Worm (Caenorhabditis elegans) whole organism, L1 larva: ENCODE measurements around the gene abhd-5.1.

Experiments
- aha-1 ChIP-seq: fragments of 150-350 bp; optimal IDR thresholded peaks from 2 replicates; lab custom pipeline; 2014; ENCODE audit warnings: missing biosample characterization, missing genetic modification characterization
- aly-2 ChIP-seq: fragments of 150-350 bp; optimal IDR thresholded peaks from 2 replicates; lab custom pipeline; 2014; ENCODE audit warnings: missing biosample characterization, missing genetic modification characterization
- ceh-8 ChIP-seq: fragments of 200-800 bp; sonication (Bioruptor generic); optimal IDR thresholded peaks from 2 replicates; lab custom pipeline; 2018; ENCODE audit warnings: mild to moderate bottlenecking, missing genetic modification characterization, moderate library complexity, missing compliant biosample characterization
- ceh-82 ChIP-seq, 3 experiments: fragments of 150-350 bp in 1 of 3; sonication (generic microtip) in 2 of 3; optimal IDR thresholded peaks; 2 replicates each; lab custom pipeline; 2014 to 2017; ENCODE audit warnings: missing biosample characterization in 3 of 3, missing genetic modification characterization in 3 of 3
- ceh-90 ChIP-seq: sonication (generic microtip); optimal IDR thresholded peaks from 2 replicates; lab custom pipeline; 2016; ENCODE audit warnings: missing genetic modification characterization, missing compliant biosample characterization
- dpl-1 ChIP-seq, 3 experiments: fragments of 150-350 bp in 2 of 3; sonication (generic microtip) in 1 of 3; optimal IDR thresholded peaks; 2 replicates each; lab custom pipeline; 2014 to 2017; ENCODE audit warnings: missing biosample characterization in 3 of 3, missing genetic modification characterization in 3 of 3, missing genetic modification reagents in 3 of 3
- dsc-1 ChIP-seq: sonication (generic microtip); optimal IDR thresholded peaks from 2 replicates; lab custom pipeline; 2016; ENCODE audit warnings: mild to moderate bottlenecking, missing genetic modification characterization, missing compliant biosample characterization
- efl-3 ChIP-seq: fragments of 200-800 bp; sonication (Bioruptor generic); optimal IDR thresholded peaks from 2 replicates; lab custom pipeline; 2018; ENCODE audit warnings: mild to moderate bottlenecking, missing genetic modification characterization, missing compliant biosample characterization
- egl-13 ChIP-seq: sonication (generic microtip); optimal IDR thresholded peaks from 2 replicates; lab custom pipeline; 2016; ENCODE audit warnings: missing genotype, missing genetic modification reagents, missing genetic modification characterization, missing compliant biosample characterization
- egl-27 ChIP-seq, 2 experiments: fragments of 150-350 bp in 1 of 2; sonication (generic microtip); optimal IDR thresholded peaks; 3 replicates each; lab custom pipeline; 2017 to 2018; ENCODE audit warnings: missing biosample characterization in 2 of 2, missing genetic modification characterization in 2 of 2, missing genetic modification reagents in 2 of 2
- elt-2 ChIP-seq: sonication (generic microtip); optimal IDR thresholded peaks from 2 replicates; lab custom pipeline; 2016; ENCODE audit warnings: missing genetic modification characterization, mild to moderate bottlenecking, inconsistent platforms, missing compliant biosample characterization, missing genetic modification reagents
- elt-3 ChIP-seq, 6 experiments: fragments of 150-350 bp in 1 of 6; sonication (generic microtip); optimal IDR thresholded peaks; 2 replicates each; lab custom pipeline; 2017 to 2018; ENCODE audit warnings: missing biosample characterization in 6 of 6, missing genetic modification characterization in 6 of 6, inconsistent platforms in 1 of 6
- fkh-10 ChIP-seq: sonication (generic microtip); optimal IDR thresholded peaks from 2 replicates; lab custom pipeline; 2017; ENCODE audit warnings: missing biosample characterization, missing genetic modification reagents, missing genetic modification characterization
- fkh-4 ChIP-seq: sonication (generic microtip); optimal IDR thresholded peaks from 2 replicates; lab custom pipeline; 2016; ENCODE audit warnings: missing compliant biosample characterization, missing genetic modification characterization, borderline replicate concordance
- fkh-8 ChIP-seq: sonication (generic microtip); optimal IDR thresholded peaks from 2 replicates; lab custom pipeline; 2016; ENCODE audit warnings: mild to moderate bottlenecking, missing genetic modification characterization, missing compliant biosample characterization
- fos-1 ChIP-seq: fragments of 150-350 bp; optimal IDR thresholded peaks from 2 replicates; lab custom pipeline; 2014; ENCODE audit warnings: missing biosample characterization, missing genetic modification characterization
- hlh-4 ChIP-seq: sonication (generic microtip); optimal IDR thresholded peaks from 2 replicates; lab custom pipeline; 2016; ENCODE audit warnings: mild to moderate bottlenecking, missing genetic modification characterization, missing compliant biosample characterization
- lin-13 ChIP-seq: fragments of 150-350 bp; optimal IDR thresholded peaks from 2 replicates; lab custom pipeline; 2014; ENCODE audit warnings: missing biosample characterization, missing genetic modification reagents, missing genetic modification characterization
- lin-14 ChIP-seq: fragments of 200-800 bp; sonication (Bioruptor generic); optimal IDR thresholded peaks from 2 replicates; lab custom pipeline; 2018; ENCODE audit warnings: mild to moderate bottlenecking, missing genetic modification characterization, moderate library complexity, missing compliant biosample characterization
- lin-15B ChIP-seq: fragments of 150-350 bp; sonication (generic microtip); optimal IDR thresholded peaks from 3 replicates; lab custom pipeline; 2014; ENCODE audit warnings: missing biosample characterization, missing genetic modification characterization
- lin-39 ChIP-seq: fragments of 150-350 bp; optimal IDR thresholded peaks from 2 replicates; lab custom pipeline; 2014; ENCODE audit warnings: missing biosample characterization, missing genetic modification reagents, missing genetic modification characterization
- lsy-2 ChIP-seq, 2 experiments: fragments of 150-350 bp; optimal IDR thresholded peaks; 2 replicates each; lab custom pipeline; 2014; ENCODE audit warnings: missing biosample characterization in 2 of 2, missing genetic modification characterization in 2 of 2
- mab-9 ChIP-seq: fragments of 200-800 bp; sonication (Bioruptor generic); IDR thresholded peaks from 2 replicates; pipeline ENCODE4 v1.3.6; 2022; ENCODE audit warnings: missing genetic modification reagents, missing genetic modification characterization, missing compliant biosample characterization
- nhr-19 ChIP-seq: fragments of 200-800 bp; sonication (Bioruptor generic); conservative IDR thresholded peaks from 2 replicates; pipeline ENCODE4 v1.3.6; 2022; ENCODE audit warnings: missing genetic modification characterization, missing compliant biosample characterization
- nhr-20 ChIP-seq: sonication (generic microtip); optimal IDR thresholded peaks from 2 replicates; lab custom pipeline; 2016; ENCODE audit warnings: mild to moderate bottlenecking, missing genetic modification characterization, missing compliant biosample characterization
- nhr-28 ChIP-seq: fragments of 150-350 bp; optimal IDR thresholded peaks from 2 replicates; lab custom pipeline; 2014; ENCODE audit warnings: missing biosample characterization, missing genetic modification characterization
- nhr-47 ChIP-seq: sonication (generic microtip); optimal IDR thresholded peaks from 2 replicates; lab custom pipeline; 2016; ENCODE audit warnings: mild to moderate bottlenecking, missing genetic modification characterization, moderate library complexity, missing compliant biosample characterization
- nhr-71 ChIP-seq: sonication (generic microtip); optimal IDR thresholded peaks from 2 replicates; lab custom pipeline; 2016; ENCODE audit warnings: mild to moderate bottlenecking, missing genetic modification characterization, moderate library complexity, missing compliant biosample characterization
- nhr-76 ChIP-seq: sonication (generic microtip); optimal IDR thresholded peaks from 2 replicates; lab custom pipeline; 2017; ENCODE audit warnings: missing biosample characterization, missing genetic modification characterization
- nhr-85 ChIP-seq: sonication (generic microtip); peaks from one replicate; lab custom pipeline; 2016; ENCODE audit warnings: missing genetic modification characterization, inconsistent platforms, missing compliant biosample characterization
- pax-3 ChIP-seq: fragments of 200-800 bp; sonication (Bioruptor generic); optimal IDR thresholded peaks from 2 replicates; lab custom pipeline; 2018; ENCODE audit warnings: mild to moderate bottlenecking, missing genetic modification characterization, moderate library complexity, missing compliant biosample characterization
- pqm-1 ChIP-seq: sonication (generic microtip); optimal IDR thresholded peaks from 3 replicates; lab custom pipeline; 2017; ENCODE audit warnings: missing biosample characterization, missing genetic modification characterization
- snu-23 ChIP-seq: sonication (generic microtip); optimal IDR thresholded peaks from 2 replicates; lab custom pipeline; 2016; ENCODE audit warnings: missing genetic modification characterization, missing compliant biosample characterization
- sox-4 ChIP-seq: sonication (generic microtip); optimal IDR thresholded peaks from 2 replicates; lab custom pipeline; 2016; ENCODE audit warnings: missing genetic modification characterization, missing compliant biosample characterization
- sup-37 ChIP-seq: fragments of 200-800 bp; sonication (Bioruptor generic); optimal IDR thresholded peaks from 2 replicates; lab custom pipeline; 2018; ENCODE audit warnings: mild to moderate bottlenecking, missing genetic modification characterization, missing compliant biosample characterization
- swsn-7 ChIP-seq: sonication (generic microtip); optimal IDR thresholded peaks from 2 replicates; lab custom pipeline; 2016; ENCODE audit warnings: missing genetic modification characterization, missing compliant biosample characterization
- tbx-2 ChIP-seq: sonication (generic microtip); optimal IDR thresholded peaks from 2 replicates; lab custom pipeline; 2016; ENCODE audit warnings: missing genetic modification characterization, missing compliant biosample characterization
- tlp-1 ChIP-seq: fragments of 150-350 bp; optimal IDR thresholded peaks from 2 replicates; lab custom pipeline; 2014; ENCODE audit warnings: missing biosample characterization, missing genetic modification characterization
- unc-30 ChIP-seq: sonication (generic microtip); optimal IDR thresholded peaks from 2 replicates; lab custom pipeline; 2017; ENCODE audit warnings: missing biosample characterization, missing genetic modification characterization
- unc-62 ChIP-seq: fragments of 150-350 bp; optimal IDR thresholded peaks from 2 replicates; lab custom pipeline; 2014; ENCODE audit warnings: missing biosample characterization, missing genetic modification reagents, missing genetic modification characterization
- unc-98 ChIP-seq: fragments of 200-800 bp; sonication (Bioruptor generic); IDR thresholded peaks from 2 replicates; pipeline ENCODE4 v1.3.6; 2022; ENCODE audit warnings: missing genetic modification characterization, missing compliant biosample characterization
- xbp-1 ChIP-seq: sonication (generic microtip); optimal IDR thresholded peaks from 2 replicates; lab custom pipeline; 2016; ENCODE audit warnings: missing genetic modification characterization, missing compliant biosample characterization
- zag-1 ChIP-seq: fragments of 150-350 bp; optimal IDR thresholded peaks from 2 replicates; lab custom pipeline; 2014; ENCODE audit warnings: missing biosample characterization, missing genetic modification characterization
- zip-4 ChIP-seq: fragments of 200-800 bp; sonication (Bioruptor generic); optimal IDR thresholded peaks from 2 replicates; lab custom pipeline; 2018; ENCODE audit warnings: mild to moderate bottlenecking, missing genetic modification characterization, moderate library complexity, missing compliant biosample characterization
- ztf-4 ChIP-seq: fragments of 150-350 bp; optimal IDR thresholded peaks from 2 replicates; lab custom pipeline; 2014; ENCODE audit warnings: missing biosample characterization, missing genetic modification characterization

The abhd-5.1 gene

DNA sequence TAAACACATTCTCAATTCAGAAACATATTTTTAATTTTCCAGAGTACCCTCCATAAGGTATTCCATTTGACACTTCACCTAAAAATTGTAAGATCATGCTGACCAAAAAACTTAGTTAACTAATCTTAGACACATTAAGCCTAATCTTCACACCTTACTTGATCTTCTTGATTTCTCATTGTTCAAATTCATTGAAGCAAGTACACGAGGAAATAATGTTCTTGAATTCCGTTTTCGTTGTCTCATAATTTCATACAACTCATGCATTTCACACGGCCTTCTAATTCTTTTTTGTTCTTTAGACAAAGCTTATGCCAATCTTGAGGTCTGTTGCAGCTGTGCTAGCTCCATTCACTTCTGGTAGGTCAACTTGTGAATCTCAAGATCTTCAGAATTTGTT lies 24.5 kb downstream of the abhd-5.1 start, which contains the start of gene srd-33:
Gene srd-33, plus strand, starts transcription at position 301 of the 400 bp plus-strand sequence.
- TF ChIP-seq unc-30 (tag; lab: Kevin White, UChicago) (no peak), egl-27 (tag; optimal IDR thresholded peaks at IDR 0.05; lab: Kevin White, UChicago) (no peak), zip-4 (GFP tag; lab: Kevin White, UChicago) (no peak), elt-2 (no peak), nhr-28 (tag; lab: Kevin White, UChicago) (no peak), lin-13 (GFP tag; lab: Kevin White, UChicago) (no peak), dpl-1 (GFP tag; optimal IDR thresholded peaks at IDR 0.05; lab: Kevin White, UChicago) (no peak), nhr-19 (GFP tag; lab: Robert Waterston, UW) (no peak), lin-39 (no peak), tlp-1 (tag; lab: Kevin White, UChicago) (no peak), tbx-2 (tag; lab: Kevin White, UChicago) (no peak)

DNA sequence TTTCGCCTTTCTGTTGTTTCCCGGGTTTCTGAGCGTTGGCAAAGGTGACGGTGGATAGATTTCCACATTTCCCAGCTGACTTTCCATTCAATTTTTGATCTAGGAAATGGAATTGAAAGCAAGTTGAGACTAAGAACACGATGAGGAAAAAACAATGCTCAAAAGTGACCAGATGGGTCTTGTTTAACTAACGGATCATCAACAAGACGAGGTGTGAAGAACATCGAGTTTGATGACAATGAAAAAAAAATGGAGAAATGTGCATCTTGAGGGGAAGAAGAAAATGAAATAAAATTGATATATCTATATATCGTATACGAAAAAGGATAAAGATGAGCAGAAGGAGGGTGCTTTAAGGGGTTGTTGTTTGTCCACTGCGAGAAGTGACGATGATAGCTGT lies 30.1 kb downstream of the abhd-5.1 start, which contains the start of gene T19H12.6:
Gene T19H12.6, minus strand, starts transcription at position 101 of the 400 bp plus-strand sequence.
- no peak for TF ChIP-seq nhr-47 (tag; lab: Kevin White, UChicago)
- TF ChIP-seq mab-9, result no peak
- no peak for TF ChIP-seq lin-14 (GFP tag; lab: Kevin White, UChicago)
- TF ChIP-seq unc-98 (GFP tag; lab: Robert Waterston, UW), result no peak
- no peak for TF ChIP-seq efl-3 (GFP tag; lab: Kevin White, UChicago)
- no peak for TF ChIP-seq snu-23 (GFP tag; lab: Kevin White, UChicago)
- no peak for TF ChIP-seq pax-3 (tag; lab: Kevin White, UChicago)
- no peak for TF ChIP-seq ztf-4
- TF ChIP-seq aly-2 (tag; lab: Kevin White, UChicago), result no peak
- no peak for TF ChIP-seq swsn-7 (tag; lab: Kevin White, UChicago)
- no peak for TF ChIP-seq nhr-76 (tag; lab: Kevin White, UChicago)
- TF ChIP-seq ceh-82 (tag; optimal IDR thresholded peaks at IDR 0.05; lab: Kevin White, UChicago), result no peak
- no peak for TF ChIP-seq fos-1 (tag; lab: Kevin White, UChicago)
- TF ChIP-seq fkh-8 (tag; lab: Kevin White, UChicago), result no peak
- TF ChIP-seq pqm-1, result no peak
- no peak for TF ChIP-seq lin-15B
- TF ChIP-seq sox-4, result no peak
- TF ChIP-seq unc-62 (GFP tag; lab: Kevin White, UChicago), result no peak
- TF ChIP-seq nhr-28 (tag; lab: Kevin White, UChicago), result no peak

DNA sequence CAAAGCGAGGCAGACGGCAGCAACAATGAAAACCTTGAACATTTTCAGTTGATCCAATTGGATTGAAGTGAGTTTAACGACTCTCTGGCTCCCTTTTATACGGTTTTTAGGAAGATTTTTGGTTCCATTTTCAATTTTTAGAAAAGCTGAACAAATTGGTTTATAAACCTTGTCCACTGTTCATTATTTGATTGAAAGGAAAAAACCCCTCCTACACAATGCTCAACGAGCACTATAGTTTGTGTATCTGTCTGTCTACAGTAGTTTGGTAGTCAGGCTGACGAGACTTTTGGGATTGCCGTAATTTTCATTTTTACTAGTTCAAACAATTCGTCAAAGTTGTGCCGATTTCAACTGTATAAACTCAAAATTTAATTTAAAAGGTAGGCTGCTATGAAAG lies 31.8 kb downstream of the abhd-5.1 start, which contains the start of gene T19H12.15:
Gene T19H12.15, minus strand, starts transcription at position 101 of the 400 bp plus-strand sequence.
- TF ChIP-seq nhr-19 (GFP tag; lab: Robert Waterston, UW) (no peak), efl-3 (GFP tag; lab: Kevin White, UChicago) (no peak), nhr-71 (no peak), swsn-7 (tag; lab: Kevin White, UChicago) (no peak), dsc-1 (tag; lab: Kevin White, UChicago) (no peak), ceh-8 (no peak), fkh-10 (GFP tag; lab: Kevin White, UChicago) (no peak), lin-13 (GFP tag; lab: Kevin White, UChicago) (no peak), nhr-28 (tag; lab: Kevin White, UChicago) (no peak)

DNA sequence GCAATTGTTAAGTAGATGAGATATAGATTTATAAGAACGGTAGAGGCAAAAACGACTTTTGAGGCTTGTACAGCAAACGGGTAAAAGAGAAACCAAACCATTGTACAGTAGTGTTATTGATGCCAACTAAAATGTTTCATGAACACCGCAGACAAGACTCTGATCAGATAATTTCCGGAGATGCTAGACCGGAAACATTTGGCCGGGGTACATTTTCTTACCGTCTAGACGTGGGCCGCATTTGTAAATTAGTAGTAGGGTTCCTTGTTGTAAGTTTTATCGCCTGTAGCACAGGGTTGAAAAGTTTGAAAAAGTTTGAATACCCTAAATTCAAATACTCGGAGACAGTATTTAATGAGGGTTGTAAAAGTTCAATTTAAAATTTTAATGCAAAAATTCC lies 33.9 kb downstream of the abhd-5.1 start, which contains the start of gene str-32:
Gene str-32, minus strand, starts transcription at position 101 of the 400 bp plus-strand sequence.
- TF ChIP-seq lin-14 (GFP tag; lab: Kevin White, UChicago) (no peak), aha-1 (tag; lab: Kevin White, UChicago) (no peak), fkh-4 (tag; lab: Kevin White, UChicago) (no peak), ceh-90 (no peak), elt-3 (tag; optimal IDR thresholded peaks at IDR 0.05; lab: Kevin White, UChicago) (no peak), nhr-20 (tag; lab: Kevin White, UChicago) (no peak), xbp-1 (tag; lab: Kevin White, UChicago) (no peak), zag-1 (no peak), sup-37 (GFP tag; lab: Kevin White, UChicago) (no peak), hlh-4 (tag; lab: Kevin White, UChicago) (no peak), fkh-10 (GFP tag; lab: Kevin White, UChicago) (no peak), lin-39 (no peak), egl-13 (tag; lab: Kevin White, UChicago) (no peak), unc-30 (tag; lab: Kevin White, UChicago) (no peak), nhr-85 (tag; lab: Kevin White, UChicago) (no peak), lsy-2 (tag; optimal IDR thresholded peaks at IDR 0.05; lab: Kevin White, UChicago) (no peak), egl-27 (tag; optimal IDR thresholded peaks at IDR 0.05; lab: Kevin White, UChicago) (no peak), lin-15B (no peak)
